Worm (Caenorhabditis elegans) whole organism, midembryonic: Measurements from ENCODE around the gene etr-1.

Experiments
- T22C8.4 ChIP-seq: fragments of 200-800 bp; sonication (Bioruptor generic); IDR thresholded peaks from 2 replicates; pipeline ENCODE4 v1.3.6; 2022; ENCODE audit warnings: missing genetic modification characterization, missing compliant biosample characterization
- cog-1 ChIP-seq: sonication (generic microtip); optimal IDR thresholded peaks from 2 replicates; lab custom pipeline; 2016; ENCODE audit warnings: missing genetic modification characterization, missing compliant biosample characterization
- flt-1 ChIP-seq: fragments of 200-800 bp; sonication (Bioruptor generic); IDR thresholded peaks from 2 replicates; pipeline ENCODE4 v1.3.6; 2022; ENCODE audit warnings: missing genetic modification characterization, missing compliant biosample characterization
- klf-2 ChIP-seq: fragments of 200-800 bp; sonication (Bioruptor generic); conservative IDR thresholded peaks from 2 replicates; pipeline ENCODE4 v1.3.6; 2022; ENCODE audit warnings: missing genetic modification reagents, missing genetic modification characterization, missing compliant biosample characterization
- med-1 ChIP-seq: sonication (generic microtip); optimal IDR thresholded peaks from 2 replicates; lab custom pipeline; 2017; ENCODE audit warnings: missing genetic modification characterization, mild to moderate bottlenecking, missing compliant biosample characterization, antibody characterized with exemption, missing genetic modification reagents; ENCODE audit not compliant: insufficient read depth
- ref-1 ChIP-seq: fragments of 200-800 bp; sonication (Bioruptor generic); conservative IDR thresholded peaks from 2 replicates; pipeline ENCODE4 v1.3.6; 2022; ENCODE audit warnings: missing genetic modification reagents, missing genetic modification characterization, missing compliant biosample characterization
- tab-1 ChIP-seq: fragments of 200-800 bp; sonication (Bioruptor generic); IDR thresholded peaks from 2 replicates; pipeline ENCODE4 v1.3.6; 2022; ENCODE audit warnings: missing genetic modification characterization, missing compliant biosample characterization
- ztf-23 ChIP-seq: fragments of 200-800 bp; sonication (Bioruptor generic); IDR thresholded peaks from 2 replicates; pipeline ENCODE4 v1.3.6; 2022; ENCODE audit warnings: missing genetic modification reagents, missing genetic modification characterization, missing compliant biosample characterization
- ztf-29 ChIP-seq: fragments of 200-800 bp; sonication (Bioruptor generic); IDR thresholded peaks from 2 replicates; pipeline ENCODE4 v1.3.6; 2022; ENCODE audit warnings: missing genetic modification reagents, missing genetic modification characterization, missing compliant biosample characterization

DNA sequence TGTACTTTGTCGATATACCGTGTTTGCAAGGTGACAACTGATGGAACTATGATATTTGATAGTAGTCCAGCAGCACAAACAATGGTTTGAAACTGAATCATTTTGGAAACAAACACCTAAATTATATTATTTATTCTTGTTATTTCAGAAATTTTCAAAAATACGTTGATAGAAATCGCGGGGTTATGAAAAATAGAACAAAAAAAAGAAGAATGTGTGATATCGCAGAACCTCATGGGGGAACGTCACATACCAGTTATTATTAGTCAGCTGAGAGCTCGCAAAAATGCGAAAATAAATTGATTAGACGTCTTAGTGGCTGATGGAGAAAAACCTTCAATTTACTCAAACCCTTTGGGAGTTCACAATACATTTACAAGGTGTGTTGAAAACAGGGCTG, 26.8 kb downstream of the etr-1 start, which contains the start of gene T01D1.5:
- TF ChIP-seq T22C8.4 (GFP tag; lab: Robert Waterston, UW): no peak
- no peak for TF ChIP-seq ref-1
- TF ChIP-seq flt-1 (GFP tag; lab: Robert Waterston, UW): no peak
- no peak for TF ChIP-seq tab-1 (GFP tag; lab: Robert Waterston, UW)
- no peak for TF ChIP-seq ztf-29 (GFP tag; lab: Robert Waterston, UW)
- TF ChIP-seq klf-2 (GFP tag; lab: Robert Waterston, UW): no peak
- TF ChIP-seq cog-1: no peak
- TF ChIP-seq ztf-23 (GFP tag; lab: Robert Waterston, UW): no peak
- TF ChIP-seq med-1 (GFP tag; lab: Kevin White, UChicago): no peak
